Fruit fly (Drosophila melanogaster) whole organism, embryonic: ENCODE results near the gene CG9970.
A peak's percentile ranks its signal among the peaks of the same experiment; 100 is the strongest.

Experiments used
- Atf3 ChIP-seq: fragments of 200-800 bp; sonication (Bioruptor generic); optimal IDR thresholded peaks from 3 replicates; lab custom pipeline; 2016; ENCODE audit warnings: missing biosample characterization, missing genetic modification characterization
- Bdp1 ChIP-seq: fragments of 200-800 bp; sonication (Bioruptor generic); optimal IDR thresholded peaks from 3 replicates; lab custom pipeline; 2016; ENCODE audit warnings: missing biosample characterization, missing genetic modification characterization
- C15 ChIP-seq: fragments of 200-800 bp; sonication (Bioruptor generic); IDR thresholded peaks from 3 replicates; pipeline ENCODE4 v1.3.6; 2022; ENCODE audit warnings: missing biosample characterization, missing genetic modification characterization
- CG10959 ChIP-seq: fragments of 200-800 bp; sonication (Bioruptor generic); IDR thresholded peaks from 2 replicates; pipeline ENCODE4 v1.3.6; 2022; ENCODE audit warnings: missing biosample characterization, missing genetic modification characterization
- CG11456 ChIP-seq: fragments of 200-800 bp; sonication (Bioruptor generic); IDR thresholded peaks from 3 replicates; pipeline ENCODE4 v1.3.6; 2022; ENCODE audit warnings: missing biosample characterization, missing genetic modification characterization
- CG12391 ChIP-seq: fragments of 200-800 bp; sonication (Bioruptor generic); optimal IDR thresholded peaks from 3 replicates; lab custom pipeline; 2018; ENCODE audit warnings: missing biosample characterization, mild to moderate bottlenecking, missing genetic modification characterization, moderate library complexity
- CG14710 ChIP-seq: fragments of 200-800 bp; sonication (Bioruptor generic); optimal IDR thresholded peaks from 3 replicates; lab custom pipeline; 2019; ENCODE audit warnings: missing biosample characterization, mild to moderate bottlenecking, missing genetic modification characterization, moderate library complexity
- CG15011 ChIP-seq: fragments of 200-800 bp; sonication (Bioruptor generic); optimal IDR thresholded peaks from 3 replicates; lab custom pipeline; 2018; ENCODE audit warnings: missing biosample characterization, mild to moderate bottlenecking, missing genetic modification characterization
- CG17328 ChIP-seq: fragments of 200-800 bp; sonication (Bioruptor generic); IDR thresholded peaks from 2 replicates; pipeline ENCODE4 v1.3.6; 2022; ENCODE audit warnings: missing biosample characterization, missing genetic modification characterization
- CG17612 ChIP-seq: fragments of 200-800 bp; sonication (Bioruptor generic); IDR thresholded peaks from 2 replicates; pipeline ENCODE4 v1.3.6; 2022; ENCODE audit warnings: missing biosample characterization, missing genetic modification characterization
- CG18262 ChIP-seq: fragments of 200-800 bp; optimal IDR thresholded peaks from 3 replicates; lab custom pipeline; 2019; ENCODE audit warnings: missing biosample characterization, mild to moderate bottlenecking, missing genetic modification characterization, moderate library complexity
- CG2199 ChIP-seq: fragments of 200-800 bp; sonication (Bioruptor generic); IDR thresholded peaks from 3 replicates; pipeline ENCODE4 v1.3.6; 2022; ENCODE audit warnings: missing biosample characterization, missing genetic modification characterization
- CG2678 ChIP-seq: fragments of 200-800 bp; sonication (Bioruptor generic); optimal IDR thresholded peaks from 3 replicates; lab custom pipeline; 2019; ENCODE audit warnings: missing biosample characterization, mild to moderate bottlenecking, missing genetic modification characterization, moderate library complexity
- CG30431 ChIP-seq: fragments of 200-800 bp; sonication (Bioruptor generic); optimal IDR thresholded peaks from 2 replicates; lab custom pipeline; 2017; ENCODE audit warnings: missing biosample characterization, missing genetic modification characterization
- CG31365 ChIP-seq: fragments of 200-800 bp; sonication (Bioruptor generic); optimal IDR thresholded peaks from 2 replicates; lab custom pipeline; 2018; ENCODE audit warnings: missing biosample characterization, mild to moderate bottlenecking, missing genetic modification characterization
- CG33213 ChIP-seq: fragments of 200-800 bp; sonication (Bioruptor generic); optimal IDR thresholded peaks from 3 replicates; lab custom pipeline; 2016; ENCODE audit warnings: missing biosample characterization, missing genetic modification characterization
- CG34422 ChIP-seq: fragments of 200-800 bp; sonication (Bioruptor generic); IDR thresholded peaks from 3 replicates; pipeline ENCODE4 v1.3.6; 2022; ENCODE audit warnings: missing biosample characterization, missing genetic modification characterization
- CG3847 ChIP-seq: fragments of 200-800 bp; sonication (Bioruptor generic); IDR thresholded peaks from 2 replicates; pipeline ENCODE4 v1.3.6; 2022; ENCODE audit warnings: missing biosample characterization, missing genetic modification characterization
- CG4404 ChIP-seq: fragments of 200-800 bp; sonication (Bioruptor generic); IDR thresholded peaks from 2 replicates; pipeline ENCODE4 v1.3.6; 2022; ENCODE audit warnings: missing biosample characterization, missing genetic modification characterization
- CG6175 ChIP-seq: fragments of 200-800 bp; sonication (Bioruptor generic); IDR thresholded peaks from 3 replicates; pipeline ENCODE4 v1.3.6; 2022; ENCODE audit warnings: missing biosample characterization, missing genetic modification characterization
- CG6791 ChIP-seq: fragments of 200-800 bp; sonication (Bioruptor generic); IDR thresholded peaks from 3 replicates; pipeline ENCODE4 v1.3.6; 2022; ENCODE audit warnings: missing biosample characterization, missing genetic modification characterization; ENCODE audit not compliant: partially characterized antibody
- CG6813 ChIP-seq: fragments of 200-800 bp; sonication (Bioruptor generic); optimal IDR thresholded peaks from 2 replicates; lab custom pipeline; 2017; ENCODE audit warnings: missing biosample characterization, missing genetic modification characterization, mild to moderate bottlenecking, moderate library complexity, missing genetic modification reagents
- CG7786 ChIP-seq: fragments of 200-800 bp; sonication (Bioruptor generic); optimal IDR thresholded peaks from 2 replicates; lab custom pipeline; 2016; ENCODE audit warnings: missing biosample characterization, missing genetic modification characterization
- CG7839 ChIP-seq: fragments of 200-800 bp; sonication (Bioruptor generic); optimal IDR thresholded peaks from 3 replicates; lab custom pipeline; 2018; ENCODE audit warnings: missing biosample characterization, mild to moderate bottlenecking, missing genetic modification characterization, moderate library complexity
- CG7928 ChIP-seq: fragments of 200-800 bp; sonication (Bioruptor generic); optimal IDR thresholded peaks from 2 replicates; lab custom pipeline; 2017; ENCODE audit warnings: missing biosample characterization, mild to moderate bottlenecking, missing genetic modification characterization
- CG8290 ChIP-seq, 3 experiments: fragments of 200-800 bp; sonication (Bioruptor generic); optimal IDR thresholded peaks; 2 replicates each; lab custom pipeline; 2016 to 2019; ENCODE audit warnings: missing biosample characterization in 3 of 3, missing genetic modification characterization in 3 of 3, mild to moderate bottlenecking in 2 of 3, moderate library complexity in 1 of 3
- CG8765 ChIP-seq: fragments of 200-800 bp; sonication (Bioruptor generic); IDR thresholded peaks from 2 replicates; pipeline ENCODE4 v1.3.6; 2022; ENCODE audit warnings: missing biosample characterization, missing genetic modification characterization
- Chrac-16 ChIP-seq: fragments of 200-800 bp; sonication (Bioruptor generic); optimal IDR thresholded peaks from 3 replicates; lab custom pipeline; 2016; ENCODE audit warnings: missing biosample characterization, missing genetic modification characterization
- Dip3 ChIP-seq: fragments of 200-800 bp; sonication (Bioruptor generic); optimal IDR thresholded peaks from 3 replicates; lab custom pipeline; 2016; ENCODE audit warnings: missing biosample characterization, missing genetic modification characterization
- Doc2 ChIP-seq: fragments of 200-800 bp; sonication (Bioruptor generic); IDR thresholded peaks from 2 replicates; pipeline ENCODE4 v1.3.6; 2022; ENCODE audit warnings: missing biosample characterization, missing genetic modification characterization
- H2.0 ChIP-seq: fragments of 200-800 bp; sonication (Bioruptor generic); IDR thresholded peaks from 2 replicates; pipeline ENCODE4 v1.3.6; 2022; ENCODE audit warnings: missing biosample characterization, missing genetic modification characterization
- Optix ChIP-seq: fragments of 200-800 bp; sonication (Bioruptor generic); IDR thresholded peaks from 3 replicates; pipeline ENCODE4 v1.3.6; 2022; ENCODE audit warnings: missing biosample characterization, missing genetic modification characterization
- Sin3A ChIP-seq: fragments of >200 bp; optimal IDR thresholded peaks from 2 replicates; lab custom pipeline; 2018
- YL-1 ChIP-seq: fragments of 200-800 bp; sonication (Bioruptor generic); optimal IDR thresholded peaks from 3 replicates; lab custom pipeline; 2017; ENCODE audit warnings: missing biosample characterization, mild to moderate bottlenecking, missing genetic modification characterization
- ap ChIP-seq: fragments of 200-800 bp; sonication (Bioruptor generic); IDR thresholded peaks from 2 replicates; pipeline ENCODE4 v1.3.6; 2022; ENCODE audit warnings: missing biosample characterization, missing genetic modification characterization
- ara ChIP-seq: fragments of 200-800 bp; sonication (Bioruptor generic); IDR thresholded peaks from 2 replicates; pipeline ENCODE4 v1.3.6; 2022; ENCODE audit warnings: missing biosample characterization, missing genetic modification characterization
- ase ChIP-seq: fragments of 200-800 bp; sonication (Bioruptor generic); IDR thresholded peaks from 3 replicates; pipeline ENCODE4 v1.3.6; 2022; ENCODE audit warnings: missing biosample characterization, missing genetic modification characterization
- dmrt11E ChIP-seq: fragments of 200-800 bp; sonication (Bioruptor generic); optimal IDR thresholded peaks from 3 replicates; lab custom pipeline; 2018; ENCODE audit warnings: missing biosample characterization, mild to moderate bottlenecking, missing genetic modification characterization, moderate library complexity
- lab ChIP-seq: fragments of 200-800 bp; sonication (Bioruptor generic); optimal IDR thresholded peaks from 3 replicates; lab custom pipeline; 2017; ENCODE audit warnings: missing biosample characterization, missing genetic modification characterization, mild to moderate bottlenecking, moderate library complexity, missing genetic modification reagents
- lola ChIP-seq, 3 experiments: fragments of >200 bp in 2 of 3; fragments of 200-800 bp in 1 of 3; sonication (Bioruptor generic) in 1 of 3; optimal IDR thresholded peaks; 2 replicates each; lab custom pipeline; 2017 to 2019; ENCODE audit warnings: missing biosample characterization in 3 of 3, missing genetic modification characterization in 3 of 3, mild to moderate bottlenecking in 1 of 3, moderate library complexity in 1 of 3
- onecut ChIP-seq: fragments of 200-800 bp; sonication (Bioruptor generic); IDR thresholded peaks from 2 replicates; pipeline ENCODE4 v1.3.6; 2022; ENCODE audit warnings: missing biosample characterization, missing genetic modification characterization
- prd ChIP-seq, 3 experiments: fragments of >200 bp in 2 of 3; fragments of 200-800 bp in 1 of 3; sonication (Bioruptor generic) in 1 of 3; optimal IDR thresholded peaks in 2 of 3; IDR thresholded peaks in 1 of 3; 2 replicates in 2 of 3; 3 replicates in 1 of 3; pipeline versions ENCODE4 v1.3.6 to Lab custom; 2017 to 2022; ENCODE audit warnings: missing biosample characterization in 1 of 3, missing genetic modification characterization in 1 of 3
- ro ChIP-seq: fragments of 200-800 bp; sonication (Bioruptor generic); IDR thresholded peaks from 2 replicates; pipeline ENCODE4 v1.3.6; 2022; ENCODE audit warnings: missing biosample characterization, missing genetic modification characterization
- row ChIP-seq: fragments of 200-800 bp; sonication (Bioruptor generic); IDR thresholded peaks from 3 replicates; pipeline ENCODE4 v1.3.6; 2022; ENCODE audit warnings: missing biosample characterization, missing genetic modification characterization
- sob ChIP-seq: fragments of 200-800 bp; sonication (Bioruptor generic); IDR thresholded peaks from 2 replicates; pipeline ENCODE4 v1.3.6; 2022; ENCODE audit warnings: missing biosample characterization, missing genetic modification characterization
- sqz ChIP-seq: fragments of 200-800 bp; sonication (Bioruptor generic); optimal IDR thresholded peaks from 3 replicates; lab custom pipeline; 2018; ENCODE audit warnings: missing biosample characterization, mild to moderate bottlenecking, missing genetic modification characterization
- tap ChIP-seq: fragments of 200-800 bp; optimal IDR thresholded peaks from 3 replicates; lab custom pipeline; 2019; ENCODE audit warnings: missing biosample characterization, mild to moderate bottlenecking, missing genetic modification characterization, moderate library complexity
- tio ChIP-seq: fragments of 200-800 bp; sonication (Bioruptor generic); optimal IDR thresholded peaks from 2 replicates; lab custom pipeline; 2017; ENCODE audit warnings: missing biosample characterization, missing genetic modification characterization, inconsistent platforms
- twi ChIP-seq: fragments of 200-800 bp; optimal IDR thresholded peaks from 2 replicates; lab custom pipeline; 2019; ENCODE audit warnings: missing biosample characterization, mild to moderate bottlenecking, missing genetic modification characterization, moderate library complexity
- zen ChIP-seq: fragments of 200-800 bp; sonication (Bioruptor generic); optimal IDR thresholded peaks from 3 replicates; lab custom pipeline; 2018; ENCODE audit warnings: missing biosample characterization, mild to moderate bottlenecking, missing genetic modification characterization, moderate library complexity
- zen2 ChIP-seq: fragments of 200-800 bp; sonication (Bioruptor generic); IDR thresholded peaks from 3 replicates; pipeline ENCODE4 v1.3.6; 2022; ENCODE audit warnings: missing biosample characterization, missing genetic modification characterization; ENCODE audit not compliant: partially characterized antibody

Gene CG9970

dm6 chr3L:2884404-2884803 is 32.0 kb downstream of the CG9970 start (continued):
- TF ChIP-seq sob, result no peak
- no peak for TF ChIP-seq CG3847 (GFP tag; lab: Robert Waterston, UW)
- no peak for TF ChIP-seq Sin3A (lab: Kevin White, UChicago)
- TF ChIP-seq CG6175, result no peak
- TF ChIP-seq CG15011 (GFP tag; lab: Kevin White, UChicago), result no peak
- TF ChIP-seq twi (tag; lab: Kevin White, UChicago), result no peak
- TF ChIP-seq CG6813 (GFP tag; lab: Kevin White, UChicago), result no peak
- TF ChIP-seq CG34422 (GFP tag; lab: Robert Waterston, UW), result peak; percentile 20; the same call in 1 of the 3 replicates
- no peak for TF ChIP-seq CG7928 (GFP tag; lab: Kevin White, UChicago)
- no peak for TF ChIP-seq YL-1 (GFP tag; lab: Kevin White, UChicago)
- no peak for TF ChIP-seq sqz (GFP tag; lab: Kevin White, UChicago)
- TF ChIP-seq zen (tag; lab: Kevin White, UChicago), result peak; percentile 14
- TF ChIP-seq tap, result no peak
- peak; percentile 41 for TF ChIP-seq CG7839 (tag; lab: Kevin White, UChicago)
- no peak for TF ChIP-seq CG33213 (GFP tag; lab: Kevin White, UChicago)
- TF ChIP-seq CG30431 (GFP tag; lab: Kevin White, UChicago), result peak; percentile 21
- TF ChIP-seq tio (GFP tag; lab: Kevin White, UChicago), result peak; percentile 4
- no peak for TF ChIP-seq ap (GFP tag; lab: Robert Waterston, UW)
- TF ChIP-seq ara, result peak; percentile 66
- no peak for TF ChIP-seq Optix (GFP tag; lab: Robert Waterston, UW)
- no peak for TF ChIP-seq ase
- TF ChIP-seq CG10959 (GFP tag; lab: Robert Waterston, UW), result 0 out of 2 replicates have a peak, but pooled peaks have one; percentile 28
- TF ChIP-seq prd (optimal IDR thresholded peaks at IDR 0.05; lab: Kevin White, UChicago), result no peak
- TF ChIP-seq prd (GFP tag; IDR thresholded peaks at IDR 0.05; lab: Robert Waterston, UW), result peak; percentile 80
- TF ChIP-seq CG4404, result peak; percentile 46
- no peak for TF ChIP-seq C15 (GFP tag; lab: Robert Waterston, UW)
- TF ChIP-seq Dip3 (GFP tag; lab: Kevin White, UChicago), result no peak
- TF ChIP-seq CG18262 (tag; lab: Kevin White, UChicago), result peak; percentile 57
- no peak for TF ChIP-seq CG8290 (GFP tag; optimal IDR thresholded peaks at IDR 0.05; lab: Kevin White, UChicago)
- no peak for TF ChIP-seq CG8290 (tag; optimal IDR thresholded peaks at IDR 0.05; lab: Kevin White, UChicago)
- TF ChIP-seq CG14710 (tag; lab: Kevin White, UChicago), result peak; percentile 4
- peak in 1 of 3 experiments; percentile 21 for TF ChIP-seq lola (GFP tag; optimal IDR thresholded peaks at IDR 0.05; lab: Kevin White, UChicago)
- no peak for TF ChIP-seq CG17612 (GFP tag; lab: Robert Waterston, UW)
- TF ChIP-seq zen2 (GFP tag; lab: Robert Waterston, UW), result no peak
- TF ChIP-seq ro (GFP tag; lab: Robert Waterston, UW), result no peak
- peak; percentile 14 for TF ChIP-seq CG12391 (tag; lab: Kevin White, UChicago)
- TF ChIP-seq Doc2 (GFP tag; lab: Robert Waterston, UW), result no peak
- no peak for TF ChIP-seq CG7786 (GFP tag; lab: Kevin White, UChicago)
- TF ChIP-seq CG11456 (GFP tag; lab: Robert Waterston, UW), result no peak
- TF ChIP-seq lab (GFP tag; lab: Kevin White, UChicago), result peak; percentile 7
- no peak for TF ChIP-seq Bdp1 (GFP tag; lab: Kevin White, UChicago)
- peak; percentile 49; the same call in 1 of the 2 replicates for TF ChIP-seq CG8765 (GFP tag; lab: Robert Waterston, UW)
- TF ChIP-seq CG31365 (tag; lab: Kevin White, UChicago), result no peak
- TF ChIP-seq CG6791 (GFP tag; lab: Robert Waterston, UW), result no peak
- TF ChIP-seq H2.0 (GFP tag; lab: Robert Waterston, UW), result no peak
- TF ChIP-seq row, result peak; percentile 47; the same call in 2 of the 3 replicates
- TF ChIP-seq onecut (GFP tag; lab: Robert Waterston, UW), result no peak
- TF ChIP-seq dmrt11E, result peak; percentile 46
- no peak for TF ChIP-seq CG2199 (GFP tag; lab: Robert Waterston, UW)
- no peak for TF ChIP-seq Atf3 (GFP tag; lab: Kevin White, UChicago)
- peak; percentile 38; the same call in 1 of the 2 replicates for TF ChIP-seq CG17328 (GFP tag; lab: Robert Waterston, UW)
- peak; percentile 12 for TF ChIP-seq Chrac-16 (GFP tag; lab: Kevin White, UChicago)
- peak; percentile 10 for TF ChIP-seq CG2678 (tag; lab: Kevin White, UChicago)
